Worm (Caenorhabditis elegans) whole organism, L1 larva: Measurements from ENCODE around the gene F55G7.4.

Source experiments
- lin-35 ChIP-seq, 2 experiments: fragments of 150-350 bp; optimal IDR thresholded peaks; 2 replicates each; lab custom pipeline; 2014; ENCODE audit warnings: missing biosample characterization in 2 of 2, missing genetic modification characterization in 2 of 2, missing genetic modification reagents in 2 of 2
- lsy-2 ChIP-seq, 2 experiments: fragments of 150-350 bp; optimal IDR thresholded peaks; 2 replicates each; lab custom pipeline; 2014; ENCODE audit warnings: missing biosample characterization in 2 of 2, missing genetic modification characterization in 2 of 2

ce11 chrX:11882800-11883199 lies 44.9 kb upstream of the F55G7.4 start, which contains the start of the genes Y62H9A.5 and ule-5:
- no peak for TF ChIP-seq lsy-2 (tag; optimal IDR thresholded peaks at IDR 0.05; lab: Kevin White, UChicago)
- TF ChIP-seq lin-35 (GFP tag; optimal IDR thresholded peaks at IDR 0.05; lab: Kevin White, UChicago): no peak
